Worm (Caenorhabditis elegans) whole organism, L2 larva: ENCODE measurements around the gene K07E8.6.
A peak's percentile ranks its signal among the peaks of the same experiment; 100 is the strongest.

Source experiments
- C34F6.9 ChIP-seq: fragments of 150-350 bp; optimal IDR thresholded peaks from 2 replicates; lab custom pipeline; 2014; ENCODE audit warnings: missing biosample characterization, missing genetic modification characterization
- F13H6.1 ChIP-seq: sonication (generic microtip); optimal IDR thresholded peaks from 2 replicates; lab custom pipeline; 2016; ENCODE audit warnings: missing genetic modification characterization, missing compliant biosample characterization
- R02D3.7 ChIP-seq: fragments of 150-350 bp; optimal IDR thresholded peaks from 2 replicates; lab custom pipeline; 2014; ENCODE audit warnings: missing biosample characterization, missing genetic modification characterization
- Y55F3AM.14 ChIP-seq: fragments of 200-800 bp; sonication (Bioruptor generic); optimal IDR thresholded peaks from 2 replicates; lab custom pipeline; 2018; ENCODE audit warnings: mild to moderate bottlenecking, missing genetic modification characterization, missing compliant biosample characterization
- ZK546.5 ChIP-seq: sonication (generic microtip); optimal IDR thresholded peaks from 2 replicates; lab custom pipeline; 2017; ENCODE audit warnings: missing biosample characterization, missing genetic modification characterization
- alr-1 ChIP-seq: fragments of 150-350 bp; optimal IDR thresholded peaks from 2 replicates; lab custom pipeline; 2014; ENCODE audit warnings: missing biosample characterization, missing genetic modification characterization
- ama-1 ChIP-seq: fragments of 150-350 bp; optimal IDR thresholded peaks from 2 replicates; lab custom pipeline; 2018; ENCODE audit warnings: inconsistent platforms
- ceh-16 ChIP-seq: fragments of 150-350 bp; optimal IDR thresholded peaks from 2 replicates; lab custom pipeline; 2014; ENCODE audit warnings: missing biosample characterization, missing genetic modification characterization
- ceh-82 ChIP-seq: fragments of 150-350 bp; optimal IDR thresholded peaks from 2 replicates; lab custom pipeline; 2014; ENCODE audit warnings: missing biosample characterization, missing genetic modification characterization
- crh-2 ChIP-seq: sonication (generic microtip); optimal IDR thresholded peaks from 2 replicates; lab custom pipeline; 2017; ENCODE audit warnings: missing biosample characterization, missing genetic modification characterization
- dmd-4 ChIP-seq: sonication (generic microtip); optimal IDR thresholded peaks from 2 replicates; lab custom pipeline; 2017; ENCODE audit warnings: missing biosample characterization, missing genetic modification characterization
- elt-3 ChIP-seq: sonication (generic microtip); optimal IDR thresholded peaks from 2 replicates; lab custom pipeline; 2017; ENCODE audit warnings: missing biosample characterization, missing genetic modification characterization
- fos-1 ChIP-seq: fragments of 150-350 bp; optimal IDR thresholded peaks from 2 replicates; lab custom pipeline; 2014; ENCODE audit warnings: missing biosample characterization, missing genetic modification characterization
- gmeb-1 ChIP-seq: fragments of 150-350 bp; optimal IDR thresholded peaks from 2 replicates; lab custom pipeline; 2014; ENCODE audit warnings: missing biosample characterization, missing genetic modification characterization
- lin-11 ChIP-seq: fragments of 150-350 bp; sonication (generic microtip); optimal IDR thresholded peaks from 2 replicates; lab custom pipeline; 2014; ENCODE audit warnings: missing biosample characterization, missing genetic modification characterization, inconsistent platforms, mixed read lengths
- lin-13 ChIP-seq: fragments of 150-350 bp; optimal IDR thresholded peaks from 2 replicates; lab custom pipeline; 2014; ENCODE audit warnings: missing biosample characterization, missing genetic modification reagents, missing genetic modification characterization
- lin-39 ChIP-seq: fragments of 150-350 bp; optimal IDR thresholded peaks from 2 replicates; lab custom pipeline; 2014; ENCODE audit warnings: missing biosample characterization, missing genetic modification reagents, missing genetic modification characterization
- lsy-2 ChIP-seq, 2 experiments: fragments of 150-350 bp in 1 of 2; sonication (generic microtip) in 1 of 2; optimal IDR thresholded peaks; 2 replicates each; lab custom pipeline; 2014 to 2017; ENCODE audit warnings: missing biosample characterization in 2 of 2, missing genetic modification characterization in 2 of 2
- mab-5 ChIP-seq: fragments of 150-350 bp; optimal IDR thresholded peaks from 2 replicates; lab custom pipeline; 2014; ENCODE audit warnings: missing biosample characterization, missing genetic modification characterization
- mbf-1 ChIP-seq: sonication (generic microtip); optimal IDR thresholded peaks from 2 replicates; lab custom pipeline; 2017; ENCODE audit warnings: missing biosample characterization, missing genetic modification characterization
- mdl-1 ChIP-seq, 2 experiments: fragments of 150-350 bp in 1 of 2; sonication (generic microtip) in 1 of 2; optimal IDR thresholded peaks; 2 replicates each; lab custom pipeline; 2017; ENCODE audit warnings: missing biosample characterization in 2 of 2, missing genetic modification characterization in 2 of 2
- nhr-10 ChIP-seq: sonication (generic microtip); optimal IDR thresholded peaks from 2 replicates; lab custom pipeline; 2017; ENCODE audit warnings: missing biosample characterization, missing genetic modification characterization
- nhr-11 ChIP-seq: fragments of 150-350 bp; optimal IDR thresholded peaks from 2 replicates; lab custom pipeline; 2014; ENCODE audit warnings: missing biosample characterization, missing genetic modification characterization
- nhr-129 ChIP-seq: fragments of 150-350 bp; optimal IDR thresholded peaks from 2 replicates; lab custom pipeline; 2014; ENCODE audit warnings: missing biosample characterization, missing genetic modification characterization
- nhr-21 ChIP-seq: fragments of 150-350 bp; optimal IDR thresholded peaks from 2 replicates; lab custom pipeline; 2014; ENCODE audit warnings: missing biosample characterization, missing genetic modification characterization
- nhr-23 ChIP-seq: fragments of 150-350 bp; optimal IDR thresholded peaks from 2 replicates; lab custom pipeline; 2014; ENCODE audit warnings: missing biosample characterization, missing genetic modification reagents, missing genetic modification characterization
- nhr-237 ChIP-seq: fragments of 150-350 bp; optimal IDR thresholded peaks from 2 replicates; lab custom pipeline; 2014; ENCODE audit warnings: missing biosample characterization, missing genetic modification characterization
- nhr-25 ChIP-seq: fragments of 150-350 bp; sonication (generic microtip); optimal IDR thresholded peaks from 3 replicates; lab custom pipeline; 2014; ENCODE audit warnings: missing biosample characterization, missing genetic modification characterization
- nhr-6 ChIP-seq: fragments of 150-350 bp; optimal IDR thresholded peaks from 2 replicates; lab custom pipeline; 2014; ENCODE audit warnings: missing biosample characterization, missing genetic modification characterization
- nhr-77 ChIP-seq: fragments of 150-350 bp; optimal IDR thresholded peaks from 2 replicates; lab custom pipeline; 2014; ENCODE audit warnings: missing biosample characterization, missing genetic modification characterization
- peb-1 ChIP-seq: fragments of 150-350 bp; optimal IDR thresholded peaks from 2 replicates; lab custom pipeline; 2014; ENCODE audit warnings: missing biosample characterization, missing genetic modification characterization
- sem-4 ChIP-seq: fragments of 150-350 bp; optimal IDR thresholded peaks from 2 replicates; lab custom pipeline; 2014; ENCODE audit warnings: missing biosample characterization, missing genetic modification reagents, missing genetic modification characterization
- skn-1 ChIP-seq: sonication (generic microtip); optimal IDR thresholded peaks from 2 replicates; lab custom pipeline; 2017; ENCODE audit warnings: missing biosample characterization, missing genetic modification characterization
- sma-3 ChIP-seq: sonication (generic microtip); optimal IDR thresholded peaks from 2 replicates; lab custom pipeline; 2016; ENCODE audit warnings: missing genetic modification reagents, missing genetic modification characterization, missing compliant biosample characterization
- sma-9 ChIP-seq, 2 experiments: fragments of 150-350 bp in 1 of 2; sonication (generic microtip) in 1 of 2; optimal IDR thresholded peaks; 2 replicates each; lab custom pipeline; 2014 to 2016; ENCODE audit warnings: missing genetic modification characterization in 2 of 2, mild to moderate bottlenecking in 1 of 2, missing biosample characterization in 1 of 2, missing compliant biosample characterization in 1 of 2, missing genetic modification reagents in 1 of 2, moderate library complexity in 1 of 2
- snpc-4 ChIP-seq: fragments of 150-350 bp; optimal IDR thresholded peaks from 2 replicates; lab custom pipeline; 2014; ENCODE audit warnings: missing biosample characterization, missing genetic modification characterization
- unc-39 ChIP-seq: fragments of 150-350 bp; optimal IDR thresholded peaks from 2 replicates; lab custom pipeline; 2014; ENCODE audit warnings: missing biosample characterization, missing genetic modification characterization
- unc-55 ChIP-seq: fragments of 150-350 bp; sonication (generic microtip); optimal IDR thresholded peaks from 3 replicates; lab custom pipeline; 2014; ENCODE audit warnings: missing biosample characterization, missing genetic modification reagents, missing genetic modification characterization
- zag-1 ChIP-seq: fragments of 150-350 bp; optimal IDR thresholded peaks from 2 replicates; lab custom pipeline; 2014; ENCODE audit warnings: missing biosample characterization, missing genetic modification characterization
- ztf-1 ChIP-seq: fragments of 200-800 bp; sonication (Bioruptor generic); conservative IDR thresholded peaks from 2 replicates; pipeline ENCODE4 v1.3.6; 2022; ENCODE audit warnings: missing genetic modification characterization, missing compliant biosample characterization
- ztf-11 ChIP-seq: sonication (generic microtip); optimal IDR thresholded peaks from 2 replicates; lab custom pipeline; 2017; ENCODE audit warnings: missing biosample characterization, missing genetic modification characterization
- ztf-4 ChIP-seq: fragments of 150-350 bp; optimal IDR thresholded peaks from 2 replicates; lab custom pipeline; 2014; ENCODE audit warnings: missing biosample characterization, missing genetic modification characterization

K07E8.6 gene

DNA sequence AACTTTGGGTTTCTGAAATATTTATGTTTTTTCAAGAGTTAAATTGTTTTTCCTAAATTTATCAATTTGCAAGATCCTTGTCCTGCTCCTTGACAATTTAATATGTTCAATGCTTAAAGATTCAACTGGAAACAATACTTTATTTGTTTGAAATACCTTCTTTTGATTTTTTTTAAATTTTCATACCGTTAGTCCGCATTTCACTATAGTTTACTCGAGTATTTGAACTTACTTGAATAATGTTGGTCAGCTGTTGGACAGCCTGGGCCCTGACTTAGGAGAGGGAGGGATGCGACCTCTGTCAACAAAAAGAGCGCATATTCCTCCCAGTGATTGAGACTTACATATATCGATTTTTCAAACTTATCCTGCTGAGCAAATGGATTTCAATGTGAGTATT lies 33.3 kb downstream of the K07E8.6 start, which contains the start of gene W04H10.5:
Gene W04H10.5, plus strand, starts transcription at position 301 of the 400 bp plus-strand sequence.
- TF ChIP-seq nhr-25 (tag; lab: Kevin White, UChicago) (no peak), nhr-129 (tag; lab: Kevin White, UChicago) (no peak), ztf-11 (tag; lab: Kevin White, UChicago) (no peak), lin-13 (no peak), dmd-4 (tag; lab: Kevin White, UChicago) (no peak), ztf-1 (GFP tag; lab: Robert Waterston, UW) (no peak), ztf-4 (tag; lab: Kevin White, UChicago) (no peak), nhr-6 (tag; lab: Kevin White, UChicago) (no peak), peb-1 (no peak)

DNA sequence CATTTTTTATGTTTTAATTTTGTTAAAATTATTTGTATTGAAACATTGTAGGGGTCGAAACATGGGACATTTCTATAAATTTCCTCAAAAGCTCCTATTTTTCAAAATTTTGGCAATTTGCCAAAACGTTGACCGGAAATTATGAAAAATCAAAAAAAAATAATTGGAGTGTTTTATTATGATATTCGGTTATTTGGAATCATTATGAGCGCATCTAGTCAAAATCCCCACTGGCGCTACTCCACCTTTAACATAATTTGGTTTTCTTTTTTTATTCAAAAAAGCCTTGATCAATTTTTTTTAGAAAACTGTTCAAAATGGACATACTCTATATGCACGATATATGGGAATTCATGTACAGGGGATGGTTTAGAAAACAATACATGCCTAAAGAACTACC lies 34.1 kb downstream of the K07E8.6 start, which contains the start of gene W04H10.2:
Gene W04H10.2, plus strand, starts transcription at position 301 of the 400 bp plus-strand sequence.
- TF ChIP-seq mab-5 (tag; lab: Kevin White, UChicago) (no peak), nhr-25 (tag; lab: Kevin White, UChicago) (no peak), snpc-4 (tag; lab: Kevin White, UChicago) (no peak), fos-1 (tag; lab: Kevin White, UChicago) (no peak), crh-2 (no peak), lin-11 (no peak), ztf-1 (GFP tag; lab: Robert Waterston, UW) (no peak), ztf-4 (tag; lab: Kevin White, UChicago) (no peak), alr-1 (tag; lab: Kevin White, UChicago) (no peak), ZK546.5 (tag; lab: Kevin White, UChicago) (no peak), F13H6.1 (tag; lab: Kevin White, UChicago) (no peak), lsy-2 (tag; optimal IDR thresholded peaks at IDR 0.05; lab: Kevin White, UChicago) (no peak), nhr-23 (tag; lab: Kevin White, UChicago) (no peak), R02D3.7 (tag; lab: Kevin White, UChicago) (no peak), gmeb-1 (no peak), nhr-11 (tag; lab: Kevin White, UChicago) (no peak)

DNA sequence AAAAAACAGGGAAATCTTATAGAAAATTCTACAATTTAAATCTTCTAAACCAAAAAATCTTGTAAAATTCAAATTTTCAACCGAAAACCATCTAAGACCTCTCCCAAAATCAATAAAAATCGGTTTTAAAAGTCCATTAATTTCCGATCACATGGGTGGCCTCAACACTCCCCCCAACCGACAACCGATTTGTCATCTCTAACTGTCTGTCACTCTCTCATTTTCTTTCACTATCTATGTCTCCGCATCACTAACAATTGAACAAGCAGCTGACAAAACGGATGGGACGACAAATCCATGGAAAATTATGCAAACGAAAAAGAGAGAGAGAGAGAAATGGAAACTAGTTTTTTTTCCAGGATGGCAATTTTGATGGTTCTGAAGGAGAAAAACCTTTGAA lies 36.4 kb downstream of the K07E8.6 start:
- TF ChIP-seq F13H6.1 (tag; lab: Kevin White, UChicago) (peak; percentile 28), nhr-11 (tag; lab: Kevin White, UChicago) (no peak), nhr-237 (no peak), elt-3 (tag; lab: Kevin White, UChicago) (no peak), nhr-129 (tag; lab: Kevin White, UChicago) (peak; percentile 84), C34F6.9 (tag; lab: Kevin White, UChicago) (peak; percentile 92), Y55F3AM.14 (GFP tag; lab: Kevin White, UChicago) (no peak), lin-13 (peak; percentile 45), skn-1 (no peak), fos-1 (tag; lab: Kevin White, UChicago) (peak; percentile 37), ama-1 (no peak), ceh-16 (tag; lab: Kevin White, UChicago) (no peak), zag-1 (no peak), ztf-1 (GFP tag; lab: Robert Waterston, UW) (no peak), lin-39 (tag; lab: Kevin White, UChicago) (peak; percentile 62), ceh-82 (no peak), unc-55 (peak; percentile 84), unc-39 (tag; lab: Kevin White, UChicago) (no peak), gmeb-1 (peak; percentile 43), ztf-4 (tag; lab: Kevin White, UChicago) (no peak), nhr-21 (tag; lab: Kevin White, UChicago) (no peak), snpc-4 (tag; lab: Kevin White, UChicago) (peak; percentile 84), alr-1 (tag; lab: Kevin White, UChicago) (no peak), lsy-2 (tag; optimal IDR thresholded peaks at IDR 0.05; lab: Kevin White, UChicago) (peak in 1 of 2 experiments; percentile 77), peb-1 (no peak), nhr-6 (tag; lab: Kevin White, UChicago) (no peak), mdl-1 (tag; optimal IDR thresholded peaks at IDR 0.05; lab: Kevin White, UChicago) (peak in 1 of 2 experiments; percentile 66), nhr-10 (tag; lab: Kevin White, UChicago) (no peak), lin-11 (no peak), nhr-23 (tag; lab: Kevin White, UChicago) (no peak), nhr-25 (tag; lab: Kevin White, UChicago) (peak; percentile 48), sma-9 (GFP tag; optimal IDR thresholded peaks at IDR 0.05; lab: Kevin White, UChicago) (peak; percentile 54), sma-9 (tag; optimal IDR thresholded peaks at IDR 0.05; lab: Kevin White, UChicago) (no peak), mbf-1 (tag; lab: Kevin White, UChicago) (no peak), mab-5 (tag; lab: Kevin White, UChicago) (peak; percentile 79), R02D3.7 (tag; lab: Kevin White, UChicago) (no peak), sma-3 (GFP tag; lab: Kevin White, UChicago) (no peak), crh-2 (peak; percentile 42), ztf-11 (tag; lab: Kevin White, UChicago) (no peak), ZK546.5 (tag; lab: Kevin White, UChicago) (no peak), dmd-4 (tag; lab: Kevin White, UChicago) (no peak), sem-4 (peak; percentile 69), nhr-77 (tag; lab: Kevin White, UChicago) (no peak)
